Worm (Caenorhabditis elegans) whole organism, early embryonic: ENCODE results near the gene W01D2.1.

ENCODE experiments used
- ama-1 ChIP-seq: fragments of 150-350 bp; optimal IDR thresholded peaks from 2 replicates; lab custom pipeline; 2014
- ceh-36 ChIP-seq: sonication (generic microtip); optimal IDR thresholded peaks from 2 replicates; lab custom pipeline; 2016; ENCODE audit warnings: missing genetic modification characterization, inconsistent platforms, missing compliant biosample characterization
- flt-1 ChIP-seq: fragments of 200-800 bp; sonication (Bioruptor generic); IDR thresholded peaks from 2 replicates; pipeline ENCODE4 v1.3.6; 2022; ENCODE audit warnings: missing genetic modification characterization, missing compliant biosample characterization
- hmbx-1 ChIP-seq: sonication (generic microtip); optimal IDR thresholded peaks from 2 replicates; lab custom pipeline; 2016; ENCODE audit warnings: mild to moderate bottlenecking, missing genetic modification characterization, missing compliant biosample characterization
- hmg-4 ChIP-seq: fragments of 200-800 bp; sonication (Bioruptor generic); optimal IDR thresholded peaks from 2 replicates; lab custom pipeline; 2018; ENCODE audit warnings: mild to moderate bottlenecking, missing genetic modification characterization, missing compliant biosample characterization
- tra-4 ChIP-seq: sonication (generic microtip); optimal IDR thresholded peaks from 2 replicates; lab custom pipeline; 2017; ENCODE audit warnings: missing genetic modification characterization, missing compliant biosample characterization

DNA sequence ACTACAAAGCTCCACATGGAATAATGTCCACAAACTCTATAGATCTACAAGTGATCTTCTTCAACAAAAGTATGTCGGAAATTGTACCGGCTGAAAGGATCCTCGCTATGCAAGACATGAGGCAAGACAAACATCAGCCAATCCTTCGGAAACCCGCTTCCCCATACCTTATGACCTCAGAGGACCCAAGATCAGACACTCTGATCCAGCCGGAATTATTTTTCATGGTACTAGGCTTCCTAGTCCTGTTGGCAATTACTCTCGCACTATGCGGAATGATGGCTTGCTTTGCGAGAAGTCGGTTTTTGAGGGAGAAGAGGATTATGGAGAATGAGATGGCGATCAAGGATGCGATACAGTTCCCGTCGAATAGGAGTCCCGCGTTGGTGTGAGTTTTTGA, 34.6 kb downstream of the W01D2.1 start:
- TF ChIP-seq ama-1 (lab: Kevin White, UChicago) (no peak), hmbx-1 (tag; lab: Kevin White, UChicago) (no peak), flt-1 (GFP tag; lab: Robert Waterston, UW) (no peak), ceh-36 (no peak), hmg-4 (GFP tag; lab: Kevin White, UChicago) (no peak), tra-4 (tag; lab: Kevin White, UChicago) (no peak)
